Fruit fly (Drosophila melanogaster): ENCODE data around the gene mnd.

mnd gene

dm6 chr3L:15013296-15013695 is 28.4 kb downstream of the mnd start:
- TF ChIP-seq CG15710 (tag; optimal IDR thresholded peaks at IDR 0.05): peak; percentile 71
- TF ChIP-seq Ets98B (GFP tag; IDR thresholded peaks at IDR 0.05): no peak
- TF ChIP-seq CG8159 (tag; optimal IDR thresholded peaks at IDR 0.05): peak; percentile 74
- peak; percentile 55 for TF ChIP-seq CG8301 (tag; optimal IDR thresholded peaks at IDR 0.05)
- TF ChIP-seq CG12605 (GFP tag; IDR thresholded peaks at IDR 0.05): 0 out of 2 replicates have a peak, but pooled peaks have one; percentile 14
- peak; percentile 1 for TF ChIP-seq Snoo (tag; optimal IDR thresholded peaks at IDR 0.05)
- peak; percentile 55 for TF ChIP-seq CG17806 (tag; optimal IDR thresholded peaks at IDR 0.05)
- TF ChIP-seq CG32121 (GFP tag; IDR thresholded peaks at IDR 0.05): no peak
- TF ChIP-seq Pif1A (GFP tag; optimal IDR thresholded peaks at IDR 0.05): peak; percentile 46
- no peak for TF ChIP-seq D1 (tag; optimal IDR thresholded peaks at IDR 0.05)
- TF ChIP-seq CG4496 (GFP tag; IDR thresholded peaks at IDR 0.05): peak; percentile 41; the same call in 1 of the 3 replicates
- no peak for TF ChIP-seq EcR (GFP tag; optimal IDR thresholded peaks at IDR 0.05)
- TF ChIP-seq CG9948 (tag; optimal IDR thresholded peaks at IDR 0.05): peak; percentile 64
- no peak for TF ChIP-seq gl (tag; optimal IDR thresholded peaks at IDR 0.05)
- TF ChIP-seq CG34367 (tag; optimal IDR thresholded peaks at IDR 0.05): no peak
- TF ChIP-seq CG14655 (GFP tag; optimal IDR thresholded peaks at IDR 0.05): peak; percentile 60

DNA sequence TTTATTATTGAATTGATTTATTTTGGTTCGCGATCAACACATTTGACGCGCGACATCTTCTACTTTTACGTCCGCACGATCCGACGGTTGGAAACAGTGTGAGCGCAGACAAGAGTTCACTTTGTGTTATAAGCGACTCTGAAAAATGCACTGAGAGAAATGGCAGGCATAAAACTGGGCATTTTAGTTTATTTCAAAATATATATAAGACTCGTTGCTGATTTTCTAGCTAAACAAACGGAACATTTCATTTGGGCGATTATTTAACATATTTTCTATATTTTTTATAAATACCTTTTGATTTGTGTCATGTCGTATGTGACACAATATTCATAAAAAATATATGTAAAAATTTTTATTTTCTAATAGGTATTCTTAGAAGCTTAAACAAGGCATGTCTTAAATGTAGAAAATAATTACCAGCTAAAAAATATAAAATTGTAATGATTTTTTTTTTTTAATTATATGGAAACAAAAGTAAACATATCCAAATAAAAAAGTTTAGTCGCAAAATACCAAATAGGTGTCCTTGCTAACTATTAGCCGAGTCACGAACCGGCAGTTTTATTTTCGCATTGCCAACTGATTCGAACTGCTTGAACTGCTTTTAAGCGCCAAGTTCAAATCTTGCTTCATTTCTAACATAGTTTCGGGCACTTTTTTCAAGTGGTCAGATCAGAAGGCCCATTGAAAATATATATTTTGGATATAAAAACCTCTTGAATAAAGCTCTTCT is 29.2 kb downstream of the mnd start, which contains the start of gene Reck:
Reck (minus strand) TSS at position 106 of the 736 bp plus-strand sequence.
- TF ChIP-seq CG8301 (tag; optimal IDR thresholded peaks at IDR 0.05) (peak; percentile 87), CG17806 (tag; optimal IDR thresholded peaks at IDR 0.05) (peak; percentile 94), CG9948 (tag; optimal IDR thresholded peaks at IDR 0.05) (peak; percentile 86), gl (tag; optimal IDR thresholded peaks at IDR 0.05) (peak; percentile 75), Pif1A (GFP tag; optimal IDR thresholded peaks at IDR 0.05) (peak; percentile 90), CG8159 (tag; optimal IDR thresholded peaks at IDR 0.05) (peak; percentile 87), CG15710 (tag; optimal IDR thresholded peaks at IDR 0.05) (peak; percentile 83), CG13204 (GFP tag; optimal IDR thresholded peaks at IDR 0.05) (peak; percentile 54), rn (GFP tag; IDR thresholded peaks at IDR 0.05) (peak; percentile 75), D1 (tag; optimal IDR thresholded peaks at IDR 0.05) (peak; percentile 97), CG4496 (GFP tag; IDR thresholded peaks at IDR 0.05) (peak; percentile 95), Ets98B (GFP tag; IDR thresholded peaks at IDR 0.05) (peak; percentile 96), Snoo (tag; optimal IDR thresholded peaks at IDR 0.05) (peak; percentile 79), Pif1B (GFP tag; optimal IDR thresholded peaks at IDR 0.05) (peak; percentile 91), CG32121 (GFP tag; IDR thresholded peaks at IDR 0.05) (peak; percentile 91), CG10348 (GFP tag; IDR thresholded peaks at IDR 0.05) (no peak), fd96Ca (GFP tag; IDR thresholded peaks at IDR 0.05) (peak; percentile 74), EcR (GFP tag; optimal IDR thresholded peaks at IDR 0.05) (peak; percentile 59), CG12605 (GFP tag; IDR thresholded peaks at IDR 0.05) (peak; percentile 96), CG34367 (tag; optimal IDR thresholded peaks at IDR 0.05) (peak; percentile 86), CG14655 (GFP tag; optimal IDR thresholded peaks at IDR 0.05) (peak; percentile 91)

DNA sequence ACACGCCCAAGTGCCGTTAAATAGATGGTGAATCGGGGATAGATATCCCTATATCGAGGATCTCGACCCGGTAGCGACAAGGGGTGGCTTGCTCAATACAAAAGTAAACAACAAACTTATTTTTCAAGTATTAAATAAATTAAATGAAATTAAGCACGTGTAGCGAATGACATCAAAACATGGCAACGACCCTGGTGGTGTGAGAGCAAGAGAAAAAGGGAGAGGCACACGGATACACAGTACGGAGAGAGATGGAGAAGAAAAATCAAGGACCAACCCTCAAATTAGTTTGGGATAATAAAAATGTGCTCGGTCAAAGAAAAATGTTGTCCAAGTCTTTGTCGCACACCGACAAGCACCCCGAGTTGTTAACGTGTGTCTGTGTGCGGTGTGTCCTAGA is 36.1 kb downstream of the mnd start:
- no peak for TF ChIP-seq rn (GFP tag; IDR thresholded peaks at IDR 0.05)
- TF ChIP-seq CG10348 (GFP tag; IDR thresholded peaks at IDR 0.05): no peak
- TF ChIP-seq CG8159 (tag; optimal IDR thresholded peaks at IDR 0.05): no peak
- TF ChIP-seq D1 (tag; optimal IDR thresholded peaks at IDR 0.05): no peak
- no peak for TF ChIP-seq Ets98B (GFP tag; IDR thresholded peaks at IDR 0.05)
- no peak for TF ChIP-seq CG8301 (tag; optimal IDR thresholded peaks at IDR 0.05)
- no peak for TF ChIP-seq gl (tag; optimal IDR thresholded peaks at IDR 0.05)
- TF ChIP-seq CG14655 (GFP tag; optimal IDR thresholded peaks at IDR 0.05): no peak
- TF ChIP-seq CG15710 (tag; optimal IDR thresholded peaks at IDR 0.05): no peak
- TF ChIP-seq Snoo (tag; optimal IDR thresholded peaks at IDR 0.05): no peak
- TF ChIP-seq CG4496 (GFP tag; IDR thresholded peaks at IDR 0.05): no peak

DNA sequence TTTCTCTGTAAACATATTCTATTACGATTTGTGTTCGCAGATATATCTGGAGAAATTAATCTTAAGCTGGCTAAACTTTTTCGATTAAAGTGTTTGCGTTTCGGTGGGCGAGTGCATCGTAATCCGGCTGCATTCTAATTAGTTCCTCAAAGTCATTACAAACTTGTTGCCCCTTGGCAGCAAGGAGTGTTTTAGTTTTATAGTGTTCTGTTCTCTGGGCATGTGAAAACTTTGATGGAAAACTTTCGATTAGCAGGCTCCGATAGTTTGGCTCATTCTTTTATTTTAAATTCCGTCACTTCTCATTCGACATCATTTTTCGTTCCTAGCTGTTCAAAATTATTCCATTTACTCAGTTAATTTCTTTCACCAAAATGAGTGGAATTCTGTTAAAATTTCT is 38.3 kb downstream of the mnd start, which contains the start of gene CG32148:
CG32148 (plus strand) TSS at position 301 of the 400 bp plus-strand sequence.
- TF ChIP-seq gl (tag; optimal IDR thresholded peaks at IDR 0.05): no peak
- TF ChIP-seq Ets98B (GFP tag; IDR thresholded peaks at IDR 0.05): no peak
- no peak for TF ChIP-seq D1 (tag; optimal IDR thresholded peaks at IDR 0.05)
- TF ChIP-seq CG10348 (GFP tag; IDR thresholded peaks at IDR 0.05): no peak
- TF ChIP-seq EcR (GFP tag; optimal IDR thresholded peaks at IDR 0.05): no peak
- TF ChIP-seq Pif1B (GFP tag; optimal IDR thresholded peaks at IDR 0.05): no peak
- no peak for TF ChIP-seq CG15710 (tag; optimal IDR thresholded peaks at IDR 0.05)
- TF ChIP-seq fd96Ca (GFP tag; IDR thresholded peaks at IDR 0.05): no peak
- TF ChIP-seq CG4496 (GFP tag; IDR thresholded peaks at IDR 0.05): no peak
- no peak for TF ChIP-seq CG34367 (tag; optimal IDR thresholded peaks at IDR 0.05)
- TF ChIP-seq CG12605 (GFP tag; IDR thresholded peaks at IDR 0.05): no peak
- TF ChIP-seq CG14655 (GFP tag; optimal IDR thresholded peaks at IDR 0.05): no peak
- no peak for TF ChIP-seq rn (GFP tag; IDR thresholded peaks at IDR 0.05)
- TF ChIP-seq CG13204 (GFP tag; optimal IDR thresholded peaks at IDR 0.05): no peak
- TF ChIP-seq CG8301 (tag; optimal IDR thresholded peaks at IDR 0.05): no peak
- TF ChIP-seq CG32121 (GFP tag; IDR thresholded peaks at IDR 0.05): no peak
- TF ChIP-seq CG8159 (tag; optimal IDR thresholded peaks at IDR 0.05): no peak
- TF ChIP-seq Snoo (tag; optimal IDR thresholded peaks at IDR 0.05): no peak
- TF ChIP-seq CG9948 (tag; optimal IDR thresholded peaks at IDR 0.05): no peak

DNA sequence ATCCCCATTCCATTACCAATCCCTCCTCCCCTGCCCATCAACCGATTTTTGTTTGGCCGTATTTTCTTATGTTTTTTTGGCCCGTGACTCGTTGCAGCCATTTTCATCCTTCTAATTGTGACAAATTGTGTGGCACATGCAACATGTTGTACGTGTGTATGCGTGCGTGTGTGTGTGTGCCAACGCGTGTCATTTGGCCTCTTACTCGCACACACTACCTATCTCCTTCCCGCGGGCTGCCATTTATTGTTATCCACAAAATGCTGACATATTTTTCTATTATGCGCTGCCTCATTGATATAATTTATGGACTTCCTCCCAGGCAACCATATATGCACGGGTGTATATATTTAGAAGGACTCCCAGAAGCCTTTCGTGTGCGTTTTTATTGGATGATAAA is 46.9 kb downstream of the mnd start:
- TF ChIP-seq EcR (GFP tag; optimal IDR thresholded peaks at IDR 0.05) (no peak), CG12605 (GFP tag; IDR thresholded peaks at IDR 0.05) (no peak), gl (tag; optimal IDR thresholded peaks at IDR 0.05) (no peak), CG8301 (tag; optimal IDR thresholded peaks at IDR 0.05) (no peak), rn (GFP tag; IDR thresholded peaks at IDR 0.05) (no peak), Pif1A (GFP tag; optimal IDR thresholded peaks at IDR 0.05) (no peak), Snoo (tag; optimal IDR thresholded peaks at IDR 0.05) (no peak), CG8159 (tag; optimal IDR thresholded peaks at IDR 0.05) (no peak), D1 (tag; optimal IDR thresholded peaks at IDR 0.05) (no peak), CG13204 (GFP tag; optimal IDR thresholded peaks at IDR 0.05) (no peak), CG15710 (tag; optimal IDR thresholded peaks at IDR 0.05) (no peak), CG9948 (tag; optimal IDR thresholded peaks at IDR 0.05) (no peak), CG32121 (GFP tag; IDR thresholded peaks at IDR 0.05) (no peak), CG17806 (tag; optimal IDR thresholded peaks at IDR 0.05) (no peak), CG34367 (tag; optimal IDR thresholded peaks at IDR 0.05) (no peak), CG10348 (GFP tag; IDR thresholded peaks at IDR 0.05) (no peak), Ets98B (GFP tag; IDR thresholded peaks at IDR 0.05) (no peak), CG14655 (GFP tag; optimal IDR thresholded peaks at IDR 0.05) (no peak)
